Worm (Caenorhabditis elegans) whole organism, L3 larva: Measurements from ENCODE around the gene irld-49.

ENCODE experiments used
- R02D3.7 ChIP-seq: fragments of 150-350 bp; optimal IDR thresholded peaks from 2 replicates; lab custom pipeline; 2014; ENCODE audit warnings: missing biosample characterization, missing genetic modification characterization
- ZK546.5 ChIP-seq: sonication (generic microtip); optimal IDR thresholded peaks from 2 replicates; lab custom pipeline; 2017; ENCODE audit warnings: missing biosample characterization, missing genetic modification characterization
- ama-1 ChIP-seq: fragments of 150-350 bp; optimal IDR thresholded peaks from 2 replicates; lab custom pipeline; 2018
- ceh-28 ChIP-seq: fragments of 150-350 bp; optimal IDR thresholded peaks from 2 replicates; lab custom pipeline; 2014; ENCODE audit warnings: missing biosample characterization, missing genetic modification reagents, missing genetic modification characterization
- ceh-82 ChIP-seq: fragments of 150-350 bp; optimal IDR thresholded peaks from 2 replicates; lab custom pipeline; 2014; ENCODE audit warnings: missing biosample characterization, missing genetic modification characterization
- ceh-9 ChIP-seq: sonication (generic microtip); optimal IDR thresholded peaks from 2 replicates; lab custom pipeline; 2018; ENCODE audit warnings: missing biosample characterization, missing genetic modification characterization
- daf-12 ChIP-seq: fragments of 150-350 bp; optimal IDR thresholded peaks from 2 replicates; lab custom pipeline; 2014; ENCODE audit warnings: missing biosample characterization, missing genetic modification reagents, missing genetic modification characterization
- egl-27 ChIP-seq: sonication (generic microtip); optimal IDR thresholded peaks from 4 replicates; lab custom pipeline; 2017; ENCODE audit warnings: missing biosample characterization, missing genetic modification reagents, missing genetic modification characterization
- egl-5 ChIP-seq: fragments of 150-350 bp; optimal IDR thresholded peaks from 2 replicates; lab custom pipeline; 2017; ENCODE audit warnings: missing biosample characterization, missing genetic modification reagents, missing genetic modification characterization, inconsistent platforms
- elt-2 ChIP-seq: sonication (generic microtip); optimal IDR thresholded peaks from 2 replicates; lab custom pipeline; 2016; ENCODE audit warnings: missing genetic modification reagents, mild to moderate bottlenecking, missing genetic modification characterization, missing compliant biosample characterization
- elt-3 ChIP-seq, 3 experiments: fragments of 150-350 bp in 1 of 3; sonication (generic microtip) in 2 of 3; optimal IDR thresholded peaks; 2 replicates in 2 of 3; 4 replicates in 1 of 3; lab custom pipeline; 2014 to 2017; ENCODE audit warnings: missing biosample characterization in 3 of 3, missing genetic modification characterization in 3 of 3
- eor-1 ChIP-seq, 2 experiments: fragments of 150-350 bp; optimal IDR thresholded peaks; 2 replicates each; lab custom pipeline; 2014 to 2018; ENCODE audit warnings: missing biosample characterization in 2 of 2, missing genetic modification characterization in 2 of 2
- fkh-2 ChIP-seq: fragments of 150-350 bp; optimal IDR thresholded peaks from 2 replicates; lab custom pipeline; 2014; ENCODE audit warnings: missing biosample characterization, missing genetic modification reagents, missing genetic modification characterization
- jun-1 ChIP-seq: fragments of 150-350 bp; optimal IDR thresholded peaks from 2 replicates; lab custom pipeline; 2014; ENCODE audit warnings: missing biosample characterization, missing genetic modification reagents, missing genetic modification characterization
- lin-39 ChIP-seq: fragments of 150-350 bp; optimal IDR thresholded peaks from 2 replicates; lab custom pipeline; 2018; ENCODE audit warnings: missing biosample characterization, missing genetic modification reagents, missing genetic modification characterization
- nhr-11 ChIP-seq: fragments of 150-350 bp; optimal IDR thresholded peaks from 2 replicates; lab custom pipeline; 2014; ENCODE audit warnings: missing biosample characterization, missing genetic modification characterization
- nhr-12 ChIP-seq: fragments of 150-350 bp; optimal IDR thresholded peaks from 2 replicates; lab custom pipeline; 2014; ENCODE audit warnings: missing biosample characterization, missing genetic modification characterization
- nhr-237 ChIP-seq: fragments of 150-350 bp; optimal IDR thresholded peaks from 2 replicates; lab custom pipeline; 2014; ENCODE audit warnings: missing biosample characterization, missing genetic modification characterization
- nhr-67 ChIP-seq: fragments of 150-350 bp; optimal IDR thresholded peaks from 2 replicates; lab custom pipeline; 2014; ENCODE audit warnings: missing biosample characterization, missing genetic modification characterization
- nhr-76 ChIP-seq: fragments of 150-350 bp; sonication (generic microtip); optimal IDR thresholded peaks from 5 replicates; lab custom pipeline; 2014; ENCODE audit warnings: missing biosample characterization, missing genetic modification characterization
- nhr-77 ChIP-seq: fragments of 150-350 bp; optimal IDR thresholded peaks from 2 replicates; lab custom pipeline; 2014; ENCODE audit warnings: missing biosample characterization, missing genetic modification characterization
- pha-4 ChIP-seq: fragments of 150-350 bp; optimal IDR thresholded peaks from 2 replicates; lab custom pipeline; 2014; ENCODE audit warnings: missing biosample characterization, missing genetic modification reagents, missing genetic modification characterization
- pqm-1 ChIP-seq: fragments of 150-350 bp; optimal IDR thresholded peaks from 2 replicates; lab custom pipeline; 2017; ENCODE audit warnings: missing biosample characterization, missing genetic modification characterization, inconsistent platforms
- sea-2 ChIP-seq: fragments of 150-350 bp; sonication (generic microtip); optimal IDR thresholded peaks from 4 replicates; lab custom pipeline; 2014; ENCODE audit warnings: missing biosample characterization, missing genetic modification reagents, missing genetic modification characterization
- skn-1 ChIP-seq: fragments of 150-350 bp; optimal IDR thresholded peaks from 2 replicates; lab custom pipeline; 2014; ENCODE audit warnings: missing biosample characterization, missing genetic modification characterization
- snpc-4 ChIP-seq: fragments of 150-350 bp; optimal IDR thresholded peaks from 2 replicates; lab custom pipeline; 2014; ENCODE audit warnings: missing biosample characterization, missing genetic modification characterization
- tbx-2 ChIP-seq: sonication (generic microtip); optimal IDR thresholded peaks from 2 replicates; lab custom pipeline; 2016; ENCODE audit warnings: mild to moderate bottlenecking, missing genetic modification characterization, missing compliant biosample characterization
- unc-39 ChIP-seq: sonication (generic microtip); optimal IDR thresholded peaks from 4 replicates; lab custom pipeline; 2017; ENCODE audit warnings: missing biosample characterization, missing genetic modification characterization
- unc-62 ChIP-seq: fragments of 150-350 bp; sonication (generic microtip); optimal IDR thresholded peaks from 4 replicates; lab custom pipeline; 2014; ENCODE audit warnings: missing biosample characterization, missing genetic modification reagents, missing genetic modification characterization
- ztf-11 ChIP-seq: fragments of 150-350 bp; optimal IDR thresholded peaks from 2 replicates; lab custom pipeline; 2014; ENCODE audit warnings: missing biosample characterization, missing genetic modification characterization
- ztf-4 ChIP-seq: fragments of 150-350 bp; optimal IDR thresholded peaks from 2 replicates; lab custom pipeline; 2014; ENCODE audit warnings: missing biosample characterization, missing genetic modification characterization

Gene irld-49

ce11 chrII:2943966-2944365, at the start of gene irld-49, which contains the start of gene irld-50:
Gene irld-49, plus strand, starts transcription at chrII:2944176.
Gene irld-50, minus strand, starts transcription at chrII:2944066.
- TF ChIP-seq nhr-12 (tag; lab: Kevin White, UChicago) (no peak), unc-62 (GFP tag; lab: Kevin White, UChicago) (no peak), tbx-2 (no peak), pha-4 (tag; lab: Kevin White, UChicago) (no peak), ceh-9 (no peak), nhr-77 (tag; lab: Kevin White, UChicago) (no peak), daf-12 (tag; lab: Kevin White, UChicago) (no peak), ceh-82 (tag; lab: Kevin White, UChicago) (no peak), nhr-11 (tag; lab: Kevin White, UChicago) (no peak), nhr-76 (tag; lab: Kevin White, UChicago) (no peak), jun-1 (tag; lab: Kevin White, UChicago) (no peak), R02D3.7 (no peak), nhr-67 (tag; lab: Kevin White, UChicago) (no peak), ztf-4 (tag; lab: Kevin White, UChicago) (no peak), nhr-237 (no peak), ceh-28 (tag; lab: Kevin White, UChicago) (no peak), eor-1 (tag; optimal IDR thresholded peaks at IDR 0.05; lab: Kevin White, UChicago) (no peak)

DNA sequence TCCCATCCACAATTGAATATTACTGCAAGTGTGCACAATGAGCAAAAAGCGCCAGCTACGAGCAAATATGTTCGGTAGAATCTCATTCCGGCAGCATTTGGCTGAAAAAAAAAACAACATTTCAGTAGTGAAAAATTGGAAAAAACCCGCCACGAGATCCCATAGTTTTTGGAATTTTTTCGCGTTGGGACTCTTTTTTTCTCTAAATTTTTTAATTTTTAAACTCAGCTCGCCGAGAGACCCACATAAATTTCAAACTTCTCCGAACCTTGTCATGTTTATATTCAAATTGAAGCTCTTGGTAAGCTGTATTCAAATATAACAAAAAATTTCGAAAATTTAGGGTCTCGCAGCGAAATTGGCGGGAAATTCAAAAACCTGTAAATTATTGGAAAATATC, 49.7 kb upstream of the irld-49 start, which contains the start of gene sqv-2:
sqv-2 (minus strand) TSS at position 101 of the 400 bp plus-strand sequence.
- TF ChIP-seq pqm-1, result no peak
- TF ChIP-seq ztf-11 (tag; lab: Kevin White, UChicago), result no peak
- no peak for TF ChIP-seq ama-1 (lab: Kevin White, UChicago)
- no peak for TF ChIP-seq lin-39 (tag; lab: Kevin White, UChicago)
- no peak for TF ChIP-seq eor-1 (tag; optimal IDR thresholded peaks at IDR 0.05; lab: Kevin White, UChicago)
- no peak for TF ChIP-seq elt-3 (tag; optimal IDR thresholded peaks at IDR 0.05; lab: Kevin White, UChicago)
- TF ChIP-seq unc-39 (tag; lab: Kevin White, UChicago), result no peak
- no peak for TF ChIP-seq nhr-237
- TF ChIP-seq nhr-12 (tag; lab: Kevin White, UChicago), result no peak
- TF ChIP-seq ceh-9, result no peak
- TF ChIP-seq jun-1 (tag; lab: Kevin White, UChicago), result no peak

DNA sequence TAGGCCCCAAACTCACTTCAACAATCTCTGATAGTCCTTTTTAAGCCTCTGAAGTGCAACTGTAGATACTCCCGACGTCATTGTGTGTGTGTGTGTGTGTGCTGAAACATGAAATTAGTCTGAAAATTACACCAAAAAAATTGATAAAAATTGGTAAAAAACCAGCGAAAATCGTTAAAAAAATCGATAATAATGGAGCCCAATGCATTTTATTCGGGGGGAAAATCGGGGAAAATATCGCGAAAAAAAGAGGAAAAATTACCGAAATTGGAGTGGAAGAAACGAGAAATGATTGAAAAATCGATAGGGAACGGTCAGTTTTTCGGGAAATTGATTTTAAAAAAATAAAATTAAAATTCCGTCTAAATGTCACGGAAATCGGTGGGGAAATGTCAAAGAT, 43.7 kb upstream of the irld-49 start, which contains the start of gene ubc-26:
ubc-26 (minus strand) TSS at position 101 of the 400 bp plus-strand sequence.
- TF ChIP-seq nhr-11 (tag; lab: Kevin White, UChicago) (no peak), daf-12 (tag; lab: Kevin White, UChicago) (no peak), elt-3 (tag; optimal IDR thresholded peaks at IDR 0.05; lab: Kevin White, UChicago) (no peak), sea-2 (GFP tag; lab: Kevin White, UChicago) (no peak), egl-27 (tag; lab: Kevin White, UChicago) (no peak), ceh-9 (no peak), fkh-2 (tag; lab: Kevin White, UChicago) (no peak), ZK546.5 (tag; lab: Kevin White, UChicago) (no peak), egl-5 (tag; lab: Kevin White, UChicago) (no peak), jun-1 (tag; lab: Kevin White, UChicago) (no peak), skn-1 (tag; lab: Kevin White, UChicago) (no peak), ztf-4 (tag; lab: Kevin White, UChicago) (no peak), eor-1 (tag; optimal IDR thresholded peaks at IDR 0.05; lab: Kevin White, UChicago) (no peak), nhr-76 (tag; lab: Kevin White, UChicago) (no peak), ztf-11 (tag; lab: Kevin White, UChicago) (no peak), elt-2 (no peak)

ce11 chrII:2901158-2901557, 42.8 kb upstream of the irld-49 start:
- peak; percentile 92 for TF ChIP-seq ceh-28 (tag; lab: Kevin White, UChicago)
- TF ChIP-seq daf-12 (tag; lab: Kevin White, UChicago), result no peak
- TF ChIP-seq snpc-4 (tag; lab: Kevin White, UChicago), result no peak
- TF ChIP-seq, all 47 proteins: peak for 1

ce11 chrII:2903748-2904147, 40.2 kb upstream of the irld-49 start:
- TF ChIP-seq egl-5 (tag; lab: Kevin White, UChicago) (no peak), lin-39 (tag; lab: Kevin White, UChicago) (no peak), jun-1 (tag; lab: Kevin White, UChicago) (no peak), pqm-1 (no peak), R02D3.7 (no peak)
